Fruit fly (Drosophila melanogaster) whole organism, embryonic: Measurements from ENCODE around the gene Grd.

Source experiments
- Antp ChIP-seq: fragments of 200-800 bp; sonication (Bioruptor generic); optimal IDR thresholded peaks from 3 replicates; lab custom pipeline; 2016; ENCODE audit warnings: missing biosample characterization, missing genetic modification characterization
- Bteb2 ChIP-seq: fragments of 200-800 bp; sonication (Bioruptor generic); optimal IDR thresholded peaks from 2 replicates; lab custom pipeline; 2016; ENCODE audit warnings: missing biosample characterization, missing genetic modification characterization
- CG10147 ChIP-seq: fragments of 200-800 bp; sonication (Bioruptor generic); optimal IDR thresholded peaks from 2 replicates; lab custom pipeline; 2019; ENCODE audit warnings: missing biosample characterization, mild to moderate bottlenecking, missing genetic modification characterization, moderate library complexity
- CG11093 ChIP-seq: fragments of 200-800 bp; sonication (Bioruptor generic); IDR thresholded peaks from 3 replicates; pipeline ENCODE4 v1.3.6; 2022; ENCODE audit warnings: missing biosample characterization, missing genetic modification characterization
- CG11247 ChIP-seq: fragments of 200-800 bp; sonication (Bioruptor generic); IDR thresholded peaks from 2 replicates; pipeline ENCODE4 v1.3.6; 2022; ENCODE audit warnings: missing biosample characterization, missing genetic modification characterization
- CG11723 ChIP-seq: fragments of 200-800 bp; sonication (Bioruptor generic); optimal IDR thresholded peaks from 2 replicates; lab custom pipeline; 2017; ENCODE audit warnings: missing biosample characterization, mild to moderate bottlenecking, missing genetic modification characterization
- CG12391 ChIP-seq: fragments of 200-800 bp; sonication (Bioruptor generic); optimal IDR thresholded peaks from 3 replicates; lab custom pipeline; 2018; ENCODE audit warnings: missing biosample characterization, mild to moderate bottlenecking, missing genetic modification characterization, moderate library complexity
- CG12659 ChIP-seq: fragments of 200-800 bp; sonication (Bioruptor generic); optimal IDR thresholded peaks from 3 replicates; lab custom pipeline; 2017; ENCODE audit warnings: mild to moderate bottlenecking, missing biosample characterization, missing genetic modification reagents, missing genetic modification characterization
- CG15011 ChIP-seq: fragments of 200-800 bp; sonication (Bioruptor generic); optimal IDR thresholded peaks from 3 replicates; lab custom pipeline; 2018; ENCODE audit warnings: missing biosample characterization, mild to moderate bottlenecking, missing genetic modification characterization
- CG15073 ChIP-seq: fragments of 200-800 bp; sonication (Bioruptor generic); optimal IDR thresholded peaks from 2 replicates; lab custom pipeline; 2016; ENCODE audit warnings: missing biosample characterization, missing genetic modification characterization
- CG15601 ChIP-seq: fragments of 200-800 bp; sonication (Bioruptor generic); optimal IDR thresholded peaks from 3 replicates; lab custom pipeline; 2019; ENCODE audit warnings: missing biosample characterization, mild to moderate bottlenecking, missing genetic modification characterization, moderate library complexity
- CG16815 ChIP-seq: fragments of 200-800 bp; sonication (Bioruptor generic); optimal IDR thresholded peaks from 3 replicates; lab custom pipeline; 2017; ENCODE audit warnings: missing biosample characterization, mild to moderate bottlenecking, missing genetic modification characterization
- CG17385 ChIP-seq: fragments of 200-800 bp; sonication (Bioruptor generic); optimal IDR thresholded peaks from 3 replicates; lab custom pipeline; 2018; ENCODE audit warnings: missing biosample characterization, mild to moderate bottlenecking, missing genetic modification characterization
- CG17568 ChIP-seq: fragments of 200-800 bp; sonication (Bioruptor generic); optimal IDR thresholded peaks from 2 replicates; lab custom pipeline; 2018; ENCODE audit warnings: missing biosample characterization, mild to moderate bottlenecking, missing genetic modification characterization, moderate library complexity
- CG32772 ChIP-seq: fragments of 200-800 bp; sonication (Bioruptor generic); IDR thresholded peaks from 2 replicates; pipeline ENCODE4 v1.3.6; 2022; ENCODE audit warnings: missing biosample characterization, missing genetic modification characterization
- CG34422 ChIP-seq: fragments of 200-800 bp; sonication (Bioruptor generic); IDR thresholded peaks from 3 replicates; pipeline ENCODE4 v1.3.6; 2022; ENCODE audit warnings: missing biosample characterization, missing genetic modification characterization
- CG4328 ChIP-seq: fragments of 200-800 bp; sonication (Bioruptor generic); optimal IDR thresholded peaks from 3 replicates; lab custom pipeline; 2017; ENCODE audit warnings: missing biosample characterization, missing genetic modification reagents, missing genetic modification characterization
- CG6654 ChIP-seq: fragments of 200-800 bp; sonication (Bioruptor generic); optimal IDR thresholded peaks from 2 replicates; lab custom pipeline; 2017; ENCODE audit warnings: missing biosample characterization, mild to moderate bottlenecking, missing genetic modification characterization
- CG8765 ChIP-seq: fragments of 200-800 bp; sonication (Bioruptor generic); IDR thresholded peaks from 2 replicates; pipeline ENCODE4 v1.3.6; 2022; ENCODE audit warnings: missing biosample characterization, missing genetic modification characterization
- CG8944 ChIP-seq: fragments of 200-800 bp; sonication (Bioruptor generic); optimal IDR thresholded peaks from 3 replicates; lab custom pipeline; 2016; ENCODE audit warnings: missing biosample characterization, missing genetic modification characterization
- CkIIα-i1 ChIP-seq: fragments of 200-800 bp; sonication (Bioruptor generic); IDR thresholded peaks from 2 replicates; pipeline ENCODE4 v1.3.6; 2022; ENCODE audit warnings: missing biosample characterization, missing genetic modification characterization
- Deaf1 ChIP-seq: fragments of 200-800 bp; optimal IDR thresholded peaks from 3 replicates; lab custom pipeline; 2019; ENCODE audit warnings: missing biosample characterization, mild to moderate bottlenecking, missing genetic modification characterization, moderate library complexity
- Doc3 ChIP-seq: fragments of 200-800 bp; sonication (Bioruptor generic); IDR thresholded peaks from 3 replicates; pipeline ENCODE4 v1.3.6; 2022; ENCODE audit warnings: missing biosample characterization, missing genetic modification characterization; ENCODE audit not compliant: partially characterized antibody
- E2f2 ChIP-seq: fragments of 200-800 bp; sonication (Bioruptor generic); IDR thresholded peaks from 2 replicates; pipeline ENCODE4 v1.3.6; 2022; ENCODE audit warnings: missing biosample characterization, missing genetic modification characterization
- Gsc ChIP-seq: fragments of 200-800 bp; sonication (Bioruptor generic); IDR thresholded peaks from 2 replicates; pipeline ENCODE4 v1.3.6; 2022; ENCODE audit warnings: missing biosample characterization, missing genetic modification characterization
- Hey ChIP-seq: fragments of 200-800 bp; sonication (Bioruptor generic); optimal IDR thresholded peaks from 3 replicates; lab custom pipeline; 2018; ENCODE audit warnings: missing biosample characterization, mild to moderate bottlenecking, missing genetic modification characterization
- Jarid2 ChIP-seq: fragments of 200-800 bp; sonication (Bioruptor generic); optimal IDR thresholded peaks from 3 replicates; lab custom pipeline; 2017; ENCODE audit warnings: mild to moderate bottlenecking, missing biosample characterization, missing genetic modification reagents, missing genetic modification characterization
- Neu2 ChIP-seq: fragments of 200-800 bp; sonication (Bioruptor generic); optimal IDR thresholded peaks from 3 replicates; lab custom pipeline; 2016; ENCODE audit warnings: missing biosample characterization, missing genetic modification characterization, borderline replicate concordance
- Nf-YC ChIP-seq: fragments of 200-800 bp; optimal IDR thresholded peaks from 3 replicates; lab custom pipeline; 2019; ENCODE audit warnings: missing biosample characterization, mild to moderate bottlenecking, missing genetic modification characterization, moderate library complexity
- NfI ChIP-seq: fragments of 200-800 bp; sonication (Bioruptor generic); optimal IDR thresholded peaks from 3 replicates; lab custom pipeline; 2018; ENCODE audit warnings: missing biosample characterization, mild to moderate bottlenecking, missing genetic modification characterization, moderate library complexity
- Ptx1 ChIP-seq: fragments of 200-800 bp; sonication (Bioruptor generic); IDR thresholded peaks from 2 replicates; pipeline ENCODE4 v1.3.6; 2022; ENCODE audit warnings: missing biosample characterization, missing genetic modification characterization
- Xbp1 ChIP-seq: fragments of 200-800 bp; sonication (Bioruptor generic); optimal IDR thresholded peaks from 3 replicates; lab custom pipeline; 2016; ENCODE audit warnings: missing biosample characterization, mild to moderate bottlenecking, missing genetic modification characterization
- aop ChIP-seq: fragments of 200-800 bp; sonication (Bioruptor generic); IDR thresholded peaks from 2 replicates; pipeline ENCODE4 v1.3.6; 2022; ENCODE audit warnings: missing biosample characterization, missing genetic modification characterization
- ase ChIP-seq: fragments of 200-800 bp; sonication (Bioruptor generic); IDR thresholded peaks from 3 replicates; pipeline ENCODE4 v1.3.6; 2022; ENCODE audit warnings: missing biosample characterization, missing genetic modification characterization
- ato ChIP-seq: fragments of 200-800 bp; sonication (Bioruptor generic); IDR thresholded peaks from 2 replicates; pipeline ENCODE4 v1.3.6; 2022; ENCODE audit warnings: missing biosample characterization, missing genetic modification characterization; ENCODE audit not compliant: partially characterized antibody
- bab2 ChIP-seq: fragments of 200-800 bp; sonication (Bioruptor generic); optimal IDR thresholded peaks from 2 replicates; lab custom pipeline; 2016; ENCODE audit warnings: missing biosample characterization, missing genetic modification characterization
- ci ChIP-seq: fragments of 200-800 bp; sonication (Bioruptor generic); IDR thresholded peaks from 3 replicates; pipeline ENCODE4 v1.3.6; 2022; ENCODE audit warnings: missing biosample characterization, missing genetic modification characterization
- ewg ChIP-seq: fragments of 200-800 bp; sonication (Bioruptor generic); optimal IDR thresholded peaks from 3 replicates; lab custom pipeline; 2017; ENCODE audit warnings: mild to moderate bottlenecking, missing biosample characterization, missing genetic modification reagents, missing genetic modification characterization
- fru ChIP-seq: fragments of >200 bp; optimal IDR thresholded peaks from 2 replicates; lab custom pipeline; 2017
- gfzf ChIP-seq: fragments of 200-800 bp; sonication (Bioruptor generic); optimal IDR thresholded peaks from 2 replicates; lab custom pipeline; 2016; ENCODE audit warnings: missing biosample characterization, mild to moderate bottlenecking, missing genetic modification characterization, moderate library complexity
- gro ChIP-seq: fragments of 200-800 bp; sonication (Bioruptor generic); optimal IDR thresholded peaks from 2 replicates; lab custom pipeline; 2016; ENCODE audit warnings: missing biosample characterization, missing genetic modification characterization
- hth ChIP-seq: fragments of >200 bp; optimal IDR thresholded peaks from 2 replicates; lab custom pipeline; 2017; ENCODE audit warnings: inconsistent platforms
- insv ChIP-seq, 2 experiments: fragments of 200-800 bp; sonication (Bioruptor generic); optimal IDR thresholded peaks; 3 replicates each; lab custom pipeline; 2016 to 2018; ENCODE audit warnings: missing biosample characterization in 2 of 2, missing genetic modification characterization in 2 of 2
- mirr ChIP-seq: fragments of 200-800 bp; sonication (Bioruptor generic); optimal IDR thresholded peaks from 3 replicates; lab custom pipeline; 2018; ENCODE audit warnings: missing biosample characterization, mild to moderate bottlenecking, missing genetic modification characterization
- nerfin-2 ChIP-seq: fragments of 200-800 bp; sonication (Bioruptor generic); IDR thresholded peaks from 2 replicates; pipeline ENCODE4 v1.3.6; 2022; ENCODE audit warnings: missing biosample characterization, missing genetic modification characterization; ENCODE audit not compliant: partially characterized antibody
- ro ChIP-seq: fragments of 200-800 bp; sonication (Bioruptor generic); IDR thresholded peaks from 2 replicates; pipeline ENCODE4 v1.3.6; 2022; ENCODE audit warnings: missing biosample characterization, missing genetic modification characterization
- schlank ChIP-seq: fragments of 200-800 bp; sonication (Bioruptor generic); optimal IDR thresholded peaks from 2 replicates; lab custom pipeline; 2018; ENCODE audit warnings: missing biosample characterization, mild to moderate bottlenecking, missing genetic modification characterization
- slbo ChIP-seq: fragments of 200-800 bp; sonication (Bioruptor generic); IDR thresholded peaks from 2 replicates; pipeline ENCODE4 v1.3.6; 2022; ENCODE audit warnings: missing biosample characterization, missing genetic modification characterization
- tna ChIP-seq: fragments of 200-800 bp; sonication (Bioruptor generic); IDR thresholded peaks from 2 replicates; pipeline ENCODE4 v1.3.6; 2022; ENCODE audit warnings: missing biosample characterization, missing genetic modification characterization; ENCODE audit not compliant: partially characterized antibody

The Grd gene

DNA sequence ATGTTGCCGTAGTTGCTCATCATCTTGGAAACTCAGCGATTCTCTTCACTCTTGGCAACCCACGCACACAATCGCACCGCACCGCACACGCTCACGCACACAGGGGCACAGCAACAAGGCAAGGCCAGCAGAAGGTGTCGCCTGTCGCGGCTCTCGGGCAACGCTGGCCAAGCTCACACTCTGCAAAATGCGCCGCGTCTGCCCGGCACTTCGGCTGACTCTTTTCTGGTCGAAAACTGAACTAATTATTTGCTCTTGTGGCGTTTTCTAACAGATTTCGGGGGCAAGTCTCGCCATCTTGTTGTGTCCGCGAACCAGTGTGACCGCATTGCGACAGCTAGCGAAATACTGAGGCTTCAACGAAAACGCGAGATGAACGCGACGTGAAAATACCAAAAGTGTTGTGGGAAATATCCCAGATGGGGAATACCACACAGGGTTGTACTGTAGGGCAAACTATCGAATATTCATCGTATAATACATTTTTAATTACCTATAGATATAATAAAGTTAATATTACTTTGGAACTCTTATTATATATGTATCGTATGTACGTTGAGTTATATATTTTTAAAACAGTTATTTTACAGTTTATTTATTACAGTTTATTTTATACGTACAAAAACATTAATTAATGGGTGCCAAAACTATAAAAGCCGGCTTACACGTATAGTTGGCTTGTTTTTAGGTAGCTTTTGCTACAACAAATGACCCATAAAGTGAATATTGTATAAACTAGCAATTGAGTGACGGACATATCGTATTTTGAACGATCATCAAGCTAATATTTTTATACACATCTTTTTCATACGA, 23.2 kb downstream of the Grd start, which contains the start of the genes MED19 and CG7430 (continued):
- peak; percentile 17; the same call in 1 of the 2 replicates for TF ChIP-seq Ptx1 (GFP tag; lab: Robert Waterston, UW)
- TF ChIP-seq gro (GFP tag; lab: Kevin White, UChicago) = no peak
- TF ChIP-seq CG17385 = no peak
- no peak for TF ChIP-seq CG11723
- peak; percentile 22 for TF ChIP-seq CG12391 (tag; lab: Kevin White, UChicago)
- TF ChIP-seq ci (GFP tag; lab: Robert Waterston, UW) = peak; percentile 68
- no peak for TF ChIP-seq CG15601 (tag; lab: Kevin White, UChicago)
- no peak for TF ChIP-seq CG8944 (GFP tag; lab: Kevin White, UChicago)
- TF ChIP-seq CG32772 (GFP tag; lab: Robert Waterston, UW) = no peak
- TF ChIP-seq Xbp1 (GFP tag; lab: Kevin White, UChicago) = peak; percentile 14
- no peak for TF ChIP-seq CG15073 (GFP tag; lab: Kevin White, UChicago)
- no peak for TF ChIP-seq hth (lab: Kevin White, UChicago)
- no peak for TF ChIP-seq CG11093 (GFP tag; lab: Robert Waterston, UW)
- TF ChIP-seq ase (GFP tag; lab: Robert Waterston, UW) = no peak
- no peak for TF ChIP-seq nerfin-2 (GFP tag; lab: Robert Waterston, UW)
- TF ChIP-seq CG10147 (GFP tag; lab: Kevin White, UChicago) = peak; percentile 27
- TF ChIP-seq ewg (GFP tag; lab: Kevin White, UChicago) = no peak
- no peak for TF ChIP-seq CG17568 (GFP tag; lab: Kevin White, UChicago)
- TF ChIP-seq mirr (GFP tag; lab: Kevin White, UChicago) = peak; percentile 48
- TF ChIP-seq ro (GFP tag; lab: Robert Waterston, UW) = no peak
- no peak for TF ChIP-seq CG15011
- TF ChIP-seq Gsc (GFP tag; lab: Robert Waterston, UW) = no peak
- TF ChIP-seq slbo (GFP tag; lab: Robert Waterston, UW) = peak; percentile 24; the same call in 1 of the 2 replicates
- TF ChIP-seq NfI (GFP tag; lab: Kevin White, UChicago) = peak; percentile 1
- TF ChIP-seq Hey (tag; lab: Kevin White, UChicago) = no peak
- TF ChIP-seq Doc3 (GFP tag; lab: Robert Waterston, UW) = peak; percentile 17; the same call in 2 of the 3 replicates
- TF ChIP-seq insv (GFP tag; optimal IDR thresholded peaks at IDR 0.05; lab: Kevin White, UChicago) = no peak
- peak; percentile 9; the same call in 1 of the 2 replicates for TF ChIP-seq ato (GFP tag; lab: Robert Waterston, UW)
- TF ChIP-seq tna (GFP tag; lab: Robert Waterston, UW) = 0 out of 2 replicates have a peak, but pooled peaks have one; percentile 29
- TF ChIP-seq CkIIα-i1 (GFP tag; lab: Robert Waterston, UW) = no peak
- TF ChIP-seq CG16815 = no peak
- TF ChIP-seq Bteb2 (GFP tag; lab: Kevin White, UChicago) = no peak
- peak; percentile 87 for TF ChIP-seq gfzf (GFP tag; lab: Kevin White, UChicago)
- TF ChIP-seq E2f2 (GFP tag; lab: Robert Waterston, UW) = peak; percentile 32
- TF ChIP-seq Antp (GFP tag; lab: Kevin White, UChicago) = no peak
- no peak for TF ChIP-seq CG11247 (GFP tag; lab: Robert Waterston, UW)
- no peak for TF ChIP-seq bab2
- TF ChIP-seq Deaf1 = no peak
- peak; percentile 73 for TF ChIP-seq CG12659 (GFP tag; lab: Kevin White, UChicago)
- no peak for TF ChIP-seq Neu2 (GFP tag; lab: Kevin White, UChicago)
- TF ChIP-seq fru (lab: Kevin White, UChicago) = no peak
- no peak for TF ChIP-seq CG4328 (GFP tag; lab: Kevin White, UChicago)
- no peak for TF ChIP-seq schlank
- no peak for TF ChIP-seq CG8765 (GFP tag; lab: Robert Waterston, UW)
- peak; percentile 2 for TF ChIP-seq Nf-YC (tag; lab: Kevin White, UChicago)
- no peak for TF ChIP-seq aop (GFP tag; lab: Robert Waterston, UW)
- TF ChIP-seq CG6654 (GFP tag; lab: Kevin White, UChicago) = no peak
- peak; percentile 60; the same call in 1 of the 3 replicates for TF ChIP-seq CG34422
- TF ChIP-seq Jarid2 (GFP tag; lab: Kevin White, UChicago) = peak; percentile 84
